Worm (Caenorhabditis elegans): Measurements from ENCODE around the gene F55C10.5.
"Not testable (repeated sequence)": the region's sequence is repeated elsewhere in the genome, so short reads cannot be mapped to it uniquely, and the experiment has no call there.

F55C10.5 gene

ce11 chrV:11379341-11379740 is 3.6 kb upstream of the F55C10.5 start:
- TF ChIP-seq eor-1 (tag; optimal IDR thresholded peaks at IDR 0.05) (no peak), lin-39 (tag; optimal IDR thresholded peaks at IDR 0.05) (peak; percentile 38)

ce11 chrV:11380571-11380970 is 2.3 kb upstream of the F55C10.5 start:
- TF ChIP-seq ceh-9 (tag; optimal IDR thresholded peaks at IDR 0.05) (no peak), fkh-10 (GFP tag; optimal IDR thresholded peaks at IDR 0.05) (peak; percentile 49), nhr-28 (tag; optimal IDR thresholded peaks at IDR 0.05) (no peak)

- TF ChIP-seq nhr-25 (tag; optimal IDR thresholded peaks at IDR 0.05) = peak; percentile 6
- no peak for TF ChIP-seq lin-39 (tag; optimal IDR thresholded peaks at IDR 0.05)
Measured at ce11 chrV:11385060-11385459, 2.2 kb downstream of the F55C10.5 start, which contains the start of gene col-154. col-154 (plus strand) TSS chrV:11385360.

- TF ChIP-seq nhr-77 (tag; optimal IDR thresholded peaks at IDR 0.05) (no peak), elt-1 (tag; optimal IDR thresholded peaks at IDR 0.05) (no peak), nhr-25 (tag; optimal IDR thresholded peaks at IDR 0.05) (no peak), unc-62 (GFP tag; optimal IDR thresholded peaks at IDR 0.05) (no peak), daf-12 (tag; optimal IDR thresholded peaks at IDR 0.05) (no peak), ceh-16 (tag; optimal IDR thresholded peaks at IDR 0.05) (no peak), lin-39 (tag; optimal IDR thresholded peaks at IDR 0.05) (no peak), ZK546.5 (tag; optimal IDR thresholded peaks at IDR 0.05) (no peak), lin-15B (tag; optimal IDR thresholded peaks at IDR 0.05) (no peak), nhr-67 (tag; optimal IDR thresholded peaks at IDR 0.05) (no peak), nhr-43 (tag; optimal IDR thresholded peaks at IDR 0.05; ENCODE audit: poor library complexity, severe bottlenecking) (no peak)
Measured at ce11 chrV:11386428-11386827, 3.5 kb downstream of the F55C10.5 start, which contains the start of gene F55C10.4. F55C10.4 (plus strand) TSS chrV:11386728.

ce11 chrV:11389776-11390175 is 6.9 kb downstream of the F55C10.5 start, which contains the start of gene col-155:
col-155 (minus strand) TSS chrV:11389876.
- TF ChIP-seq lin-39 (tag; optimal IDR thresholded peaks at IDR 0.05) (no peak), unc-62 (GFP tag; optimal IDR thresholded peaks at IDR 0.05) (no peak), nhr-67 (tag; optimal IDR thresholded peaks at IDR 0.05) (no peak), fkh-2 (tag; optimal IDR thresholded peaks at IDR 0.05) (no peak)

ce11 chrV:11390394-11390793 is 7.5 kb downstream of the F55C10.5 start, which contains the start of the genes K03B8.11 and K03B8.14:
K03B8.11 (minus strand) TSS chrV:11390494.
K03B8.14 (plus strand) TSS chrV:11390503.
- no peak for TF ChIP-seq egl-27 (tag; optimal IDR thresholded peaks at IDR 0.05)
- TF ChIP-seq snpc-4 (tag; optimal IDR thresholded peaks at IDR 0.05) = no peak
- TF ChIP-seq mdl-1 (tag; optimal IDR thresholded peaks at IDR 0.05) = no peak
- TF ChIP-seq ceh-9 (tag; optimal IDR thresholded peaks at IDR 0.05) = no peak
- TF ChIP-seq lin-39 (tag; optimal IDR thresholded peaks at IDR 0.05) = no peak
- no peak for TF ChIP-seq unc-62 (GFP tag; optimal IDR thresholded peaks at IDR 0.05)
- TF ChIP-seq hmg-11 (tag; optimal IDR thresholded peaks at IDR 0.05) = no peak
- no peak for TF ChIP-seq zag-1 (tag; optimal IDR thresholded peaks at IDR 0.05)
- TF ChIP-seq nfya-1 (tag; optimal IDR thresholded peaks at IDR 0.05; ENCODE audit: insufficient read depth) = no peak
- no peak for TF ChIP-seq fos-1 (tag; optimal IDR thresholded peaks at IDR 0.05)
- TF ChIP-seq nhr-77 (tag; optimal IDR thresholded peaks at IDR 0.05) = no peak
- TF ChIP-seq nhr-11 (tag; optimal IDR thresholded peaks at IDR 0.05) = no peak
- TF ChIP-seq lsy-12 (tag; optimal IDR thresholded peaks at IDR 0.05) = no peak
- no peak for TF ChIP-seq tbx-2 (tag; optimal IDR thresholded peaks at IDR 0.05)
- no peak for TF ChIP-seq ceh-82 (tag; optimal IDR thresholded peaks at IDR 0.05)

ce11 chrV:11392020-11392419 is 9.1 kb downstream of the F55C10.5 start, which contains the start of gene nas-16:
nas-16 (plus strand) TSS chrV:11392320.
- TF ChIP-seq nhr-25 (tag; optimal IDR thresholded peaks at IDR 0.05) (no peak), nhr-43 (tag; optimal IDR thresholded peaks at IDR 0.05; ENCODE audit: poor library complexity, severe bottlenecking) (no peak), nhr-28 (tag; optimal IDR thresholded peaks at IDR 0.05) (no peak)

DNA sequence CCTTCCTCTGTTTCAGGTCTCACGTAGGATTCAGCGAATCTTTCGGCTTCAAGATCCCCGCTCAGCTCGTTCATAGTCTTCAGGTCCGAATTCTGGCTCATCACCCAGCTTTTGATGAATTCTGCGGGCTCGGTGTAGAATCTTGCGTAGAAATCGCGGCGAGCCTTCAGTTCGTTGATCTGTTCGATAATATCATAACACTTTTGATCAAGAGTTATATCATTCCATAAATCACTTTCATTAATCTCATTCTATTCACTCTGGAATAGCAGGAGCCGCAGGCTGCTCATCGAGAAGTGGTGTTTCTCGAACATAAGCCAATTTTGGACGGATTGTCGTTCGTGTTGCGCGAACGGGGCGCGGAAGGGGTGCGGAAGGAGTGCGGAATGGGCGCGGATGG is 12.1 kb downstream of the F55C10.5 start, which contains the start of gene K03B8.4:
K03B8.4 (minus strand) TSS at position 101 of the 400 bp plus-strand sequence.
- not testable (repeated sequence) for TF ChIP-seq elt-3, ztf-4, egl-27 (tag; optimal IDR thresholded peaks at IDR 0.05)
